Worm (Caenorhabditis elegans) whole organism, L1 larva: ENCODE results near the gene T05G5.4.

Experiments
- aha-1 ChIP-seq: fragments of 150-350 bp; optimal IDR thresholded peaks from 2 replicates; lab custom pipeline; 2014; ENCODE audit warnings: missing biosample characterization, missing genetic modification characterization
- alr-1 ChIP-seq: fragments of 200-800 bp; sonication (Bioruptor generic); optimal IDR thresholded peaks from 2 replicates; lab custom pipeline; 2018; ENCODE audit warnings: borderline replicate concordance, mild to moderate bottlenecking, missing genetic modification characterization, missing compliant biosample characterization
- blmp-1 ChIP-seq: fragments of 150-350 bp; optimal IDR thresholded peaks from 2 replicates; lab custom pipeline; 2014; ENCODE audit warnings: missing biosample characterization, missing genetic modification characterization
- ceh-90 ChIP-seq: sonication (generic microtip); optimal IDR thresholded peaks from 2 replicates; lab custom pipeline; 2016; ENCODE audit warnings: missing genetic modification characterization, missing compliant biosample characterization
- ces-1 ChIP-seq: fragments of 150-350 bp; optimal IDR thresholded peaks from 2 replicates; lab custom pipeline; 2014; ENCODE audit warnings: missing biosample characterization, missing genetic modification reagents, missing genetic modification characterization
- dsc-1 ChIP-seq: sonication (generic microtip); optimal IDR thresholded peaks from 2 replicates; lab custom pipeline; 2016; ENCODE audit warnings: mild to moderate bottlenecking, missing genetic modification characterization, missing compliant biosample characterization
- efl-1 ChIP-seq, 4 experiments: fragments of 150-350 bp; optimal IDR thresholded peaks in 3 of 4; peaks in 1 of 4; 1 replicate in 1 of 4; 2 replicates in 3 of 4; lab custom pipeline; 2014; ENCODE audit warnings: missing biosample characterization in 2 of 4, missing genetic modification characterization in 2 of 4, missing genetic modification reagents in 2 of 4
- egl-13 ChIP-seq: sonication (generic microtip); optimal IDR thresholded peaks from 2 replicates; lab custom pipeline; 2016; ENCODE audit warnings: missing genotype, missing genetic modification reagents, missing genetic modification characterization, missing compliant biosample characterization
- egl-27 ChIP-seq, 2 experiments: fragments of 150-350 bp in 1 of 2; sonication (generic microtip); optimal IDR thresholded peaks; 3 replicates each; lab custom pipeline; 2017 to 2018; ENCODE audit warnings: missing biosample characterization in 2 of 2, missing genetic modification characterization in 2 of 2, missing genetic modification reagents in 2 of 2
- elt-2 ChIP-seq: sonication (generic microtip); optimal IDR thresholded peaks from 2 replicates; lab custom pipeline; 2016; ENCODE audit warnings: missing genetic modification characterization, mild to moderate bottlenecking, inconsistent platforms, missing compliant biosample characterization, missing genetic modification reagents
- fkh-10 ChIP-seq: sonication (generic microtip); optimal IDR thresholded peaks from 2 replicates; lab custom pipeline; 2017; ENCODE audit warnings: missing biosample characterization, missing genetic modification reagents, missing genetic modification characterization
- fkh-4 ChIP-seq: sonication (generic microtip); optimal IDR thresholded peaks from 2 replicates; lab custom pipeline; 2016; ENCODE audit warnings: missing compliant biosample characterization, missing genetic modification characterization, borderline replicate concordance
- fkh-8 ChIP-seq: sonication (generic microtip); optimal IDR thresholded peaks from 2 replicates; lab custom pipeline; 2016; ENCODE audit warnings: mild to moderate bottlenecking, missing genetic modification characterization, missing compliant biosample characterization
- grh-1 ChIP-seq: fragments of 200-800 bp; sonication (Bioruptor generic); IDR thresholded peaks from 2 replicates; pipeline ENCODE4 v1.3.6; 2022; ENCODE audit warnings: missing genetic modification reagents, missing genetic modification characterization, missing compliant biosample characterization
- hlh-17 ChIP-seq: fragments of 200-800 bp; sonication (Bioruptor generic); optimal IDR thresholded peaks from 2 replicates; lab custom pipeline; 2018; ENCODE audit warnings: missing genetic modification characterization, mild to moderate bottlenecking, missing compliant biosample characterization, moderate library complexity, borderline replicate concordance
- hlh-4 ChIP-seq: sonication (generic microtip); optimal IDR thresholded peaks from 2 replicates; lab custom pipeline; 2016; ENCODE audit warnings: mild to moderate bottlenecking, missing genetic modification characterization, missing compliant biosample characterization
- hpl-2 ChIP-seq: fragments of 150-350 bp; optimal IDR thresholded peaks from 2 replicates; lab custom pipeline; 2014; ENCODE audit warnings: missing biosample characterization, missing genetic modification reagents, missing genetic modification characterization
- isw-1 ChIP-seq: fragments of 200-800 bp; sonication (Bioruptor generic); IDR thresholded peaks from 2 replicates; pipeline ENCODE4 v1.3.6; 2022; ENCODE audit warnings: missing genetic modification characterization, missing compliant biosample characterization
- lin-13 ChIP-seq: fragments of 150-350 bp; optimal IDR thresholded peaks from 2 replicates; lab custom pipeline; 2014; ENCODE audit warnings: missing biosample characterization, missing genetic modification reagents, missing genetic modification characterization
- lin-15B ChIP-seq: fragments of 150-350 bp; sonication (generic microtip); optimal IDR thresholded peaks from 3 replicates; lab custom pipeline; 2014; ENCODE audit warnings: missing biosample characterization, missing genetic modification characterization
- lin-39 ChIP-seq: fragments of 150-350 bp; optimal IDR thresholded peaks from 2 replicates; lab custom pipeline; 2014; ENCODE audit warnings: missing biosample characterization, missing genetic modification reagents, missing genetic modification characterization
- lir-3 ChIP-seq: sonication (generic microtip); optimal IDR thresholded peaks from 2 replicates; lab custom pipeline; 2016; ENCODE audit warnings: mild to moderate bottlenecking, missing genetic modification characterization, moderate library complexity, missing compliant biosample characterization; ENCODE audit not compliant: poor library complexity
- mdl-1 ChIP-seq, 2 experiments: fragments of 150-350 bp; optimal IDR thresholded peaks; 2 replicates each; lab custom pipeline; 2014 to 2017; ENCODE audit warnings: missing biosample characterization in 2 of 2, missing genetic modification characterization in 2 of 2, inconsistent platforms in 1 of 2
- nhr-19 ChIP-seq: fragments of 200-800 bp; sonication (Bioruptor generic); conservative IDR thresholded peaks from 2 replicates; pipeline ENCODE4 v1.3.6; 2022; ENCODE audit warnings: missing genetic modification characterization, missing compliant biosample characterization
- nhr-20 ChIP-seq: sonication (generic microtip); optimal IDR thresholded peaks from 2 replicates; lab custom pipeline; 2016; ENCODE audit warnings: mild to moderate bottlenecking, missing genetic modification characterization, missing compliant biosample characterization
- nhr-237 ChIP-seq: fragments of 150-350 bp; optimal IDR thresholded peaks from 2 replicates; lab custom pipeline; 2014; ENCODE audit warnings: missing biosample characterization, missing genetic modification characterization
- nhr-28 ChIP-seq: fragments of 150-350 bp; optimal IDR thresholded peaks from 2 replicates; lab custom pipeline; 2014; ENCODE audit warnings: missing biosample characterization, missing genetic modification characterization
- nhr-71 ChIP-seq: sonication (generic microtip); optimal IDR thresholded peaks from 2 replicates; lab custom pipeline; 2016; ENCODE audit warnings: mild to moderate bottlenecking, missing genetic modification characterization, moderate library complexity, missing compliant biosample characterization
- nhr-76 ChIP-seq: sonication (generic microtip); optimal IDR thresholded peaks from 2 replicates; lab custom pipeline; 2017; ENCODE audit warnings: missing biosample characterization, missing genetic modification characterization
- nhr-84 ChIP-seq: sonication (generic microtip); optimal IDR thresholded peaks from 2 replicates; lab custom pipeline; 2017; ENCODE audit warnings: missing biosample characterization, missing genetic modification characterization
- nhr-90 ChIP-seq: sonication (generic microtip); optimal IDR thresholded peaks from 2 replicates; lab custom pipeline; 2016; ENCODE audit warnings: mild to moderate bottlenecking, missing genetic modification characterization, missing compliant biosample characterization; ENCODE audit not compliant: poor library complexity
- pax-3 ChIP-seq: fragments of 200-800 bp; sonication (Bioruptor generic); optimal IDR thresholded peaks from 2 replicates; lab custom pipeline; 2018; ENCODE audit warnings: mild to moderate bottlenecking, missing genetic modification characterization, moderate library complexity, missing compliant biosample characterization
- rnt-1 ChIP-seq: sonication (generic microtip); optimal IDR thresholded peaks from 2 replicates; lab custom pipeline; 2016; ENCODE audit warnings: mild to moderate bottlenecking, missing genetic modification characterization, moderate library complexity, missing compliant biosample characterization
- skn-1 ChIP-seq: fragments of 150-350 bp; optimal IDR thresholded peaks from 2 replicates; lab custom pipeline; 2014; ENCODE audit warnings: missing biosample characterization, missing genetic modification characterization
- snu-23 ChIP-seq: sonication (generic microtip); optimal IDR thresholded peaks from 2 replicates; lab custom pipeline; 2016; ENCODE audit warnings: missing genetic modification characterization, missing compliant biosample characterization
- sox-4 ChIP-seq: sonication (generic microtip); optimal IDR thresholded peaks from 2 replicates; lab custom pipeline; 2016; ENCODE audit warnings: missing genetic modification characterization, missing compliant biosample characterization
- sptf-1 ChIP-seq: fragments of 150-350 bp; optimal IDR thresholded peaks from 2 replicates; lab custom pipeline; 2014; ENCODE audit warnings: missing biosample characterization, missing genetic modification characterization
- tbx-2 ChIP-seq: sonication (generic microtip); optimal IDR thresholded peaks from 2 replicates; lab custom pipeline; 2016; ENCODE audit warnings: missing genetic modification characterization, missing compliant biosample characterization
- unc-130 ChIP-seq: fragments of 150-350 bp; optimal IDR thresholded peaks from 2 replicates; lab custom pipeline; 2017; ENCODE audit warnings: missing biosample characterization, missing genetic modification characterization, inconsistent platforms
- unc-98 ChIP-seq: fragments of 200-800 bp; sonication (Bioruptor generic); IDR thresholded peaks from 2 replicates; pipeline ENCODE4 v1.3.6; 2022; ENCODE audit warnings: missing genetic modification characterization, missing compliant biosample characterization
- xbp-1 ChIP-seq: sonication (generic microtip); optimal IDR thresholded peaks from 2 replicates; lab custom pipeline; 2016; ENCODE audit warnings: missing genetic modification characterization, missing compliant biosample characterization
- zip-4 ChIP-seq: fragments of 200-800 bp; sonication (Bioruptor generic); optimal IDR thresholded peaks from 2 replicates; lab custom pipeline; 2018; ENCODE audit warnings: mild to moderate bottlenecking, missing genetic modification characterization, moderate library complexity, missing compliant biosample characterization
- ztf-4 ChIP-seq: fragments of 150-350 bp; optimal IDR thresholded peaks from 2 replicates; lab custom pipeline; 2014; ENCODE audit warnings: missing biosample characterization, missing genetic modification characterization

Gene T05G5.4

ce11 chrIII:9765465-9765900 lies 16.7 kb downstream of the T05G5.4 start (continued):
- peak; percentile 68 for TF ChIP-seq aha-1 (tag; lab: Kevin White, UChicago)
- TF ChIP-seq isw-1 (GFP tag; lab: Robert Waterston, UW), result peak; percentile 98
- peak; percentile 98 for TF ChIP-seq dsc-1 (tag; lab: Kevin White, UChicago)
- TF ChIP-seq skn-1 (tag; lab: Kevin White, UChicago), result peak; percentile 95
- TF ChIP-seq zip-4, result peak; percentile 95
- TF ChIP-seq unc-130 (tag; lab: Kevin White, UChicago), result peak; percentile 96
- peak; percentile 99 for TF ChIP-seq nhr-20 (tag; lab: Kevin White, UChicago)
- peak; percentile 97 for TF ChIP-seq xbp-1 (tag; lab: Kevin White, UChicago)
- TF ChIP-seq hlh-17 (GFP tag; lab: Kevin White, UChicago), result no peak
- peak; percentile 79 for TF ChIP-seq lin-15B (tag; lab: Kevin White, UChicago)
- peak; percentile 94 for TF ChIP-seq fkh-10 (GFP tag; lab: Kevin White, UChicago)
- TF ChIP-seq fkh-8 (tag; lab: Kevin White, UChicago), result peak; percentile 99
- TF ChIP-seq hpl-2 (GFP tag; lab: Kevin White, UChicago), result peak; percentile 89
- no peak for TF ChIP-seq nhr-84 (tag; lab: Kevin White, UChicago)
- peak; percentile 95 for TF ChIP-seq elt-2
- peak; percentile 70 for TF ChIP-seq fkh-4 (tag; lab: Kevin White, UChicago)
- peak; percentile 98 for TF ChIP-seq grh-1 (GFP tag; lab: Robert Waterston, UW)
- peak; percentile 96 for TF ChIP-seq lin-13 (GFP tag; lab: Kevin White, UChicago)
- no peak for TF ChIP-seq alr-1
- TF ChIP-seq lir-3 (tag; lab: Kevin White, UChicago), result peak; percentile 89
- TF ChIP-seq unc-98 (GFP tag; lab: Robert Waterston, UW), result peak; percentile 60; the same call in 1 of the 2 replicates
- peak in 1 of 2 experiments; percentile 24 for TF ChIP-seq egl-27 (tag; optimal IDR thresholded peaks at IDR 0.05; lab: Kevin White, UChicago)
- no peak for TF ChIP-seq sptf-1 (tag; lab: Kevin White, UChicago)
- TF ChIP-seq nhr-28 (tag; lab: Kevin White, UChicago), result no peak
- peak; percentile 77 to 99 for TF ChIP-seq mdl-1 (tag; optimal IDR thresholded peaks at IDR 0.05; lab: Kevin White, UChicago)
- TF ChIP-seq nhr-237 (tag; lab: Kevin White, UChicago), result peak; percentile 89
- peak; percentile 97 for TF ChIP-seq egl-13 (tag; lab: Kevin White, UChicago)
- TF ChIP-seq efl-1 (optimal IDR thresholded peaks at IDR 0.05; lab: Kevin White, UChicago), result peak; percentile 92 to 96
- peak; percentile 81 to 99 for TF ChIP-seq efl-1 (GFP tag; optimal IDR thresholded peaks at IDR 0.05 in 1 of 2; lab: Kevin White, UChicago)
- TF ChIP-seq tbx-2 (tag; lab: Kevin White, UChicago), result peak; percentile 99
- TF ChIP-seq pax-3, result peak; percentile 98
- peak; percentile 92 for TF ChIP-seq sox-4 (tag; lab: Kevin White, UChicago)
- TF ChIP-seq nhr-76 (tag; lab: Kevin White, UChicago), result no peak
- peak; percentile 100 for TF ChIP-seq nhr-71
- peak; percentile 22 for TF ChIP-seq ceh-90 (tag; lab: Kevin White, UChicago)
- peak; percentile 98 for TF ChIP-seq rnt-1 (tag; lab: Kevin White, UChicago)
- TF ChIP-seq lin-39 (tag; lab: Kevin White, UChicago), result peak; percentile 84
- peak; percentile 98 for TF ChIP-seq nhr-19 (GFP tag; lab: Robert Waterston, UW)
- TF ChIP-seq hlh-4, result no peak
- TF ChIP-seq ces-1, result no peak
- TF ChIP-seq snu-23 (GFP tag; lab: Kevin White, UChicago), result peak; percentile 99
- TF ChIP-seq blmp-1, result no peak
- TF ChIP-seq nhr-90 (tag; lab: Kevin White, UChicago), result peak; percentile 98
- TF ChIP-seq ztf-4 (tag; lab: Kevin White, UChicago), result peak; percentile 99
- TF ChIP-seq, all 84 proteins: peak for 69
